Fruit fly (Drosophila melanogaster) whole organism, prepupa: ENCODE data around the gene Marf.

Experiments
- Ets21C ChIP-seq: fragments of 200-800 bp; sonication (Bioruptor generic); optimal IDR thresholded peaks from 3 replicates; lab custom pipeline; 2016; ENCODE audit warnings: missing biosample characterization, missing genetic modification characterization
- achi ChIP-seq: fragments of 200-800 bp; sonication (Bioruptor generic); optimal IDR thresholded peaks from 3 replicates; lab custom pipeline; 2016; ENCODE audit warnings: missing biosample characterization, missing genetic modification characterization
- fd59A ChIP-seq: fragments of 200-800 bp; sonication (Bioruptor generic); optimal IDR thresholded peaks from 2 replicates; lab custom pipeline; 2017; ENCODE audit warnings: missing biosample characterization, mild to moderate bottlenecking, missing genetic modification characterization, missing genetic modification reagents

- TF ChIP-seq fd59A (no peak), Ets21C (GFP tag; lab: Kevin White, UChicago) (no peak), achi (GFP tag; lab: Kevin White, UChicago) (no peak)
Measured at dm6 chrX:6346153-6346552, 19.6 kb upstream of the Marf start.
